Fruit fly (Drosophila melanogaster) whole organism, embryonic: ENCODE results near the gene CG6005.

Experiments
- Abd-B ChIP-seq: fragments of 200-800 bp; sonication (Bioruptor generic); optimal IDR thresholded peaks from 2 replicates; lab custom pipeline; 2018; ENCODE audit warnings: missing biosample characterization, mild to moderate bottlenecking, missing genetic modification characterization, moderate library complexity
- Adf1 ChIP-seq: fragments of 200-800 bp; sonication (Bioruptor generic); IDR thresholded peaks from 2 replicates; pipeline ENCODE4 v1.3.6; 2022; ENCODE audit warnings: missing biosample characterization, missing genetic modification characterization
- Antp ChIP-seq: fragments of 200-800 bp; sonication (Bioruptor generic); optimal IDR thresholded peaks from 3 replicates; lab custom pipeline; 2016; ENCODE audit warnings: missing biosample characterization, missing genetic modification characterization
- CG11696 ChIP-seq: fragments of 200-800 bp; sonication (Bioruptor generic); IDR thresholded peaks from 2 replicates; pipeline ENCODE4 v1.3.6; 2022; ENCODE audit warnings: missing biosample characterization, missing genetic modification characterization
- CG12155 ChIP-seq: fragments of 200-800 bp; sonication (Bioruptor generic); optimal IDR thresholded peaks from 3 replicates; lab custom pipeline; 2016; ENCODE audit warnings: missing biosample characterization, missing genetic modification characterization
- CG14965 ChIP-seq: fragments of 200-800 bp; sonication (Bioruptor generic); optimal IDR thresholded peaks from 2 replicates; lab custom pipeline; 2016; ENCODE audit warnings: missing biosample characterization, missing genetic modification characterization, borderline replicate concordance
- CG15269 ChIP-seq: fragments of 200-800 bp; sonication (Bioruptor generic); optimal IDR thresholded peaks from 2 replicates; lab custom pipeline; 2018; ENCODE audit warnings: missing biosample characterization, mild to moderate bottlenecking, missing genetic modification characterization, moderate library complexity
- CG15479 ChIP-seq: fragments of 200-800 bp; sonication (Bioruptor generic); optimal IDR thresholded peaks from 3 replicates; lab custom pipeline; 2019; ENCODE audit warnings: missing biosample characterization, mild to moderate bottlenecking, missing genetic modification characterization, moderate library complexity
- CG15696 ChIP-seq: fragments of 200-800 bp; sonication (Bioruptor generic); optimal IDR thresholded peaks from 2 replicates; lab custom pipeline; 2019; ENCODE audit warnings: missing biosample characterization, mild to moderate bottlenecking, missing genetic modification characterization, moderate library complexity
- CG2116 ChIP-seq: fragments of 200-800 bp; sonication (Bioruptor generic); optimal IDR thresholded peaks from 3 replicates; lab custom pipeline; 2018; ENCODE audit warnings: missing biosample characterization, mild to moderate bottlenecking, missing genetic modification characterization
- CG31388 ChIP-seq: fragments of 200-800 bp; sonication (Bioruptor generic); optimal IDR thresholded peaks from 2 replicates; lab custom pipeline; 2016; ENCODE audit warnings: missing biosample characterization, missing genetic modification characterization
- CG33557 ChIP-seq: fragments of 200-800 bp; sonication (Bioruptor generic); optimal IDR thresholded peaks from 2 replicates; lab custom pipeline; 2019; ENCODE audit warnings: missing biosample characterization, mild to moderate bottlenecking, missing genetic modification characterization, moderate library complexity
- CG6683 ChIP-seq: fragments of 200-800 bp; sonication (Bioruptor generic); optimal IDR thresholded peaks from 2 replicates; lab custom pipeline; 2017; ENCODE audit warnings: missing biosample characterization, mild to moderate bottlenecking, missing genetic modification characterization, missing genetic modification reagents
- CG6791 ChIP-seq: fragments of 200-800 bp; sonication (Bioruptor generic); IDR thresholded peaks from 3 replicates; pipeline ENCODE4 v1.3.6; 2022; ENCODE audit warnings: missing biosample characterization, missing genetic modification characterization; ENCODE audit not compliant: partially characterized antibody
- CG7556 ChIP-seq: fragments of 200-800 bp; sonication (Bioruptor generic); optimal IDR thresholded peaks from 2 replicates; lab custom pipeline; 2017; ENCODE audit warnings: missing biosample characterization, mild to moderate bottlenecking, missing genetic modification characterization
- CG9817 ChIP-seq: fragments of 200-800 bp; sonication (Bioruptor generic); optimal IDR thresholded peaks from 2 replicates; lab custom pipeline; 2018; ENCODE audit warnings: missing biosample characterization, mild to moderate bottlenecking, missing genetic modification characterization, moderate library complexity
- CoRest ChIP-seq: fragments of 200-800 bp; sonication (Bioruptor generic); optimal IDR thresholded peaks from 3 replicates; lab custom pipeline; 2018; ENCODE audit warnings: missing biosample characterization, mild to moderate bottlenecking, missing genetic modification characterization, moderate library complexity
- D ChIP-seq, 2 experiments: fragments of 200-800 bp in 1 of 2; fragments of >200 bp in 1 of 2; sonication (Bioruptor generic) in 1 of 2; optimal IDR thresholded peaks; 2 replicates in 1 of 2; 3 replicates in 1 of 2; lab custom pipeline; 2017; ENCODE audit warnings: mild to moderate bottlenecking in 1 of 2, missing biosample characterization in 1 of 2, missing genetic modification characterization in 1 of 2, missing genetic modification reagents in 1 of 2
- Dek ChIP-seq: fragments of 200-800 bp; sonication (Bioruptor generic); optimal IDR thresholded peaks from 3 replicates; lab custom pipeline; 2019; ENCODE audit warnings: missing biosample characterization, mild to moderate bottlenecking, missing genetic modification characterization, moderate library complexity
- Hand ChIP-seq: fragments of 200-800 bp; sonication (Bioruptor generic); optimal IDR thresholded peaks from 2 replicates; lab custom pipeline; 2017; ENCODE audit warnings: mild to moderate bottlenecking, missing biosample characterization, missing genetic modification reagents, missing genetic modification characterization
- Hr3 ChIP-seq: fragments of 200-800 bp; sonication (Bioruptor generic); optimal IDR thresholded peaks from 3 replicates; lab custom pipeline; 2016; ENCODE audit warnings: missing biosample characterization, missing genetic modification characterization
- Max ChIP-seq: fragments of 200-800 bp; sonication (Bioruptor generic); optimal IDR thresholded peaks from 2 replicates; lab custom pipeline; 2016; ENCODE audit warnings: missing biosample characterization, mild to moderate bottlenecking, missing genetic modification characterization
- Med ChIP-seq: fragments of 200-800 bp; sonication (Bioruptor generic); peaks from one replicate; lab custom pipeline; 2016; ENCODE audit warnings: missing biosample characterization, missing genetic modification characterization, mild to moderate bottlenecking, inconsistent platforms, moderate library complexity
- Meics ChIP-seq: fragments of 200-800 bp; sonication (Bioruptor generic); optimal IDR thresholded peaks from 2 replicates; lab custom pipeline; 2017; ENCODE audit warnings: missing biosample characterization, mild to moderate bottlenecking, missing genetic modification characterization
- Myb ChIP-seq: fragments of 200-800 bp; sonication (Bioruptor generic); optimal IDR thresholded peaks from 2 replicates; lab custom pipeline; 2016; ENCODE audit warnings: missing biosample characterization, missing genetic modification characterization
- Oli ChIP-seq: fragments of 200-800 bp; sonication (Bioruptor generic); optimal IDR thresholded peaks from 2 replicates; lab custom pipeline; 2018; ENCODE audit warnings: missing biosample characterization, mild to moderate bottlenecking, missing genetic modification characterization, moderate library complexity
- Rx ChIP-seq: fragments of 200-800 bp; sonication (Bioruptor generic); IDR thresholded peaks from 2 replicates; pipeline ENCODE4 v1.3.6; 2022; ENCODE audit warnings: missing biosample characterization, missing genetic modification characterization
- Scr ChIP-seq: fragments of 200-800 bp; sonication (Bioruptor generic); IDR thresholded peaks from 2 replicates; pipeline ENCODE4 v1.3.6; 2022; ENCODE audit warnings: missing biosample characterization, missing genetic modification characterization; ENCODE audit not compliant: partially characterized antibody
- Six4 ChIP-seq: fragments of 200-800 bp; sonication (Bioruptor generic); optimal IDR thresholded peaks from 2 replicates; lab custom pipeline; 2016; ENCODE audit warnings: missing biosample characterization, missing genetic modification characterization
- ash1 ChIP-seq: fragments of 200-800 bp; sonication (Bioruptor generic); optimal IDR thresholded peaks from 2 replicates; lab custom pipeline; 2018; ENCODE audit warnings: missing biosample characterization, mild to moderate bottlenecking, missing genetic modification characterization
- bowl ChIP-seq: fragments of 200-800 bp; sonication (Bioruptor generic); IDR thresholded peaks from 2 replicates; pipeline ENCODE4 v1.3.6; 2022; ENCODE audit warnings: missing biosample characterization, missing genetic modification characterization
- caup ChIP-seq: fragments of 200-800 bp; sonication (Bioruptor generic); optimal IDR thresholded peaks from 3 replicates; lab custom pipeline; 2017; ENCODE audit warnings: missing biosample characterization, mild to moderate bottlenecking, missing genetic modification characterization, moderate library complexity; ENCODE audit not compliant: severe bottlenecking
- chn ChIP-seq: fragments of 200-800 bp; sonication (Bioruptor generic); optimal IDR thresholded peaks from 2 replicates; lab custom pipeline; 2016; ENCODE audit warnings: missing biosample characterization, missing genetic modification characterization
- eve ChIP-seq, 2 experiments: fragments of >200 bp; optimal IDR thresholded peaks; 2 replicates each; lab custom pipeline; 2017; ENCODE audit warnings: missing biosample characterization in 2 of 2, missing genetic modification characterization in 2 of 2
- gfzf ChIP-seq: fragments of 200-800 bp; sonication (Bioruptor generic); optimal IDR thresholded peaks from 2 replicates; lab custom pipeline; 2016; ENCODE audit warnings: missing biosample characterization, mild to moderate bottlenecking, missing genetic modification characterization, moderate library complexity
- grau ChIP-seq: fragments of 200-800 bp; optimal IDR thresholded peaks from 3 replicates; lab custom pipeline; 2019; ENCODE audit warnings: missing biosample characterization, mild to moderate bottlenecking, missing genetic modification characterization, moderate library complexity
- gsb-n ChIP-seq: fragments of 200-800 bp; sonication (Bioruptor generic); optimal IDR thresholded peaks from 3 replicates; lab custom pipeline; 2018; ENCODE audit warnings: missing biosample characterization, mild to moderate bottlenecking, missing genetic modification characterization
- jing ChIP-seq: fragments of 200-800 bp; sonication (Bioruptor generic); optimal IDR thresholded peaks from 2 replicates; lab custom pipeline; 2018; ENCODE audit warnings: missing biosample characterization, mild to moderate bottlenecking, missing genetic modification characterization
- kah ChIP-seq: fragments of 200-800 bp; sonication (Bioruptor generic); optimal IDR thresholded peaks from 2 replicates; lab custom pipeline; 2018; ENCODE audit warnings: missing biosample characterization, mild to moderate bottlenecking, missing genetic modification characterization
- nerfin-1 ChIP-seq: fragments of 200-800 bp; sonication (Bioruptor generic); optimal IDR thresholded peaks from 3 replicates; lab custom pipeline; 2019; ENCODE audit warnings: missing biosample characterization, mild to moderate bottlenecking, missing genetic modification characterization, moderate library complexity
- pb ChIP-seq: fragments of 200-800 bp; sonication (Bioruptor generic); optimal IDR thresholded peaks from 3 replicates; lab custom pipeline; 2016; ENCODE audit warnings: missing biosample characterization, missing genetic modification characterization
- salm ChIP-seq: fragments of 200-800 bp; sonication (Bioruptor generic); optimal IDR thresholded peaks from 2 replicates; lab custom pipeline; 2018; ENCODE audit warnings: missing biosample characterization, mild to moderate bottlenecking, missing genetic modification characterization
- sd ChIP-seq: fragments of 200-800 bp; sonication (Bioruptor generic); optimal IDR thresholded peaks from 3 replicates; lab custom pipeline; 2018; ENCODE audit warnings: missing biosample characterization, mild to moderate bottlenecking, missing genetic modification characterization, moderate library complexity
- so ChIP-seq: fragments of 200-800 bp; sonication (Bioruptor generic); IDR thresholded peaks from 3 replicates; pipeline ENCODE4 v1.3.6; 2022; ENCODE audit warnings: missing biosample characterization, missing genetic modification characterization
- tgo ChIP-seq: fragments of 200-800 bp; sonication (Bioruptor generic); IDR thresholded peaks from 3 replicates; pipeline ENCODE4 v1.3.6; 2022; ENCODE audit warnings: missing biosample characterization, missing genetic modification characterization
- trem ChIP-seq: fragments of 200-800 bp; optimal IDR thresholded peaks from 3 replicates; lab custom pipeline; 2019; ENCODE audit warnings: missing biosample characterization, mild to moderate bottlenecking, missing genetic modification characterization, moderate library complexity
- unpg ChIP-seq: fragments of 200-800 bp; sonication (Bioruptor generic); optimal IDR thresholded peaks from 3 replicates; lab custom pipeline; 2018; ENCODE audit warnings: missing biosample characterization, mild to moderate bottlenecking, missing genetic modification characterization, moderate library complexity
- z ChIP-seq: fragments of 200-800 bp; sonication (Bioruptor generic); IDR thresholded peaks from 3 replicates; pipeline ENCODE4 v1.3.6; 2022; ENCODE audit warnings: missing biosample characterization, missing genetic modification characterization

CG6005 gene

dm6 chr3R:19031210-19031609 is 7.4 kb upstream of the CG6005 start, which contains the start of the genes Prp18 and CG6013 (continued):
- TF ChIP-seq salm (tag; lab: Kevin White, UChicago) (peak; percentile 7), CG33557 (GFP tag; lab: Kevin White, UChicago) (peak; percentile 70), trem (tag; lab: Kevin White, UChicago) (peak; percentile 75), jing (GFP tag; lab: Kevin White, UChicago) (no peak), CG9817 (peak; percentile 69), Abd-B (GFP tag; lab: Kevin White, UChicago) (peak; percentile 80), CG11696 (GFP tag; lab: Robert Waterston, UW) (peak; percentile 97), CG12155 (peak; percentile 46), so (no peak), CG7556 (GFP tag; lab: Kevin White, UChicago) (peak; percentile 52), grau (peak; percentile 80), tgo (peak; percentile 73), CG15696 (tag; lab: Kevin White, UChicago) (peak; percentile 76), CG6791 (GFP tag; lab: Robert Waterston, UW) (no peak), CG14965 (GFP tag; lab: Kevin White, UChicago) (no peak), Six4 (GFP tag; lab: Kevin White, UChicago) (peak; percentile 25), Med (GFP tag; lab: Kevin White, UChicago) (peak; percentile 57)

- TF ChIP-seq CoRest (tag; lab: Kevin White, UChicago) (peak; percentile 65), Max (GFP tag; lab: Kevin White, UChicago) (no peak), kah (GFP tag; lab: Kevin White, UChicago) (no peak), CG31388 (GFP tag; lab: Kevin White, UChicago) (no peak), CG6683 (GFP tag; lab: Kevin White, UChicago) (peak; percentile 61), CG14965 (GFP tag; lab: Kevin White, UChicago) (no peak), Antp (GFP tag; lab: Kevin White, UChicago) (peak; percentile 93), Dek (tag; lab: Kevin White, UChicago) (peak; percentile 84), CG2116 (GFP tag; lab: Kevin White, UChicago) (peak; percentile 17), CG15479 (GFP tag; lab: Kevin White, UChicago) (no peak), ash1 (GFP tag; lab: Kevin White, UChicago) (peak; percentile 38), Adf1 (GFP tag; lab: Robert Waterston, UW) (peak; percentile 70), gsb-n (no peak), Meics (GFP tag; lab: Kevin White, UChicago) (peak; percentile 88), D (optimal IDR thresholded peaks at IDR 0.05; lab: Kevin White, UChicago) (no peak), D (GFP tag; optimal IDR thresholded peaks at IDR 0.05; lab: Kevin White, UChicago) (no peak), z (GFP tag; lab: Robert Waterston, UW) (no peak), gfzf (peak; percentile 73), chn (GFP tag; lab: Kevin White, UChicago) (peak; percentile 84), Myb (peak; percentile 85), Hr3 (GFP tag; lab: Kevin White, UChicago) (peak; percentile 72), unpg (peak; percentile 76), pb (peak; percentile 64), Hand (GFP tag; lab: Kevin White, UChicago) (peak; percentile 63), eve (GFP tag; optimal IDR thresholded peaks at IDR 0.05; lab: Kevin White, UChicago) (no peak), Scr (no peak), sd (peak; percentile 74), bowl (GFP tag; lab: Robert Waterston, UW) (0 out of 2 replicates have a peak, but pooled peaks have one; percentile 21), Oli (tag; lab: Kevin White, UChicago) (peak; percentile 60), caup (GFP tag; lab: Kevin White, UChicago) (peak; percentile 78), nerfin-1 (tag; lab: Kevin White, UChicago) (peak; percentile 23), CG15269 (tag; lab: Kevin White, UChicago) (peak; percentile 87), Rx (peak; percentile 78)
Observed at dm6 chr3R:19028758-19029157, 4.9 kb upstream of the CG6005 start, which contains the start of the genes GatA and P5cr. TSS of gene GatA (minus strand) at chr3R:19028857. TSS of gene P5cr (plus strand) at chr3R:19028931.
